Worm (Caenorhabditis elegans) whole organism, young adult: ENCODE data around the gene dnj-22.

Experiments
- B0261.1 ChIP-seq: sonication (generic microtip); optimal IDR thresholded peaks from 2 replicates; lab custom pipeline; 2016; ENCODE audit warnings: mild to moderate bottlenecking, missing genetic modification characterization, moderate library complexity, missing compliant biosample characterization
- C06A6.2 ChIP-seq: fragments of 200-800 bp; sonication (Bioruptor generic); conservative IDR thresholded peaks from 2 replicates; pipeline ENCODE4 v1.3.6; 2022; ENCODE audit warnings: missing genetic modification characterization, missing compliant biosample characterization
- F10E7.11 ChIP-seq: sonication (generic microtip); optimal IDR thresholded peaks from 2 replicates; lab custom pipeline; 2017; ENCODE audit warnings: mild to moderate bottlenecking, missing genetic modification characterization, moderate library complexity, missing compliant biosample characterization
- F23B12.7 ChIP-seq: sonication (generic microtip); optimal IDR thresholded peaks from 2 replicates; lab custom pipeline; 2017; ENCODE audit warnings: missing genetic modification characterization, mild to moderate bottlenecking, missing compliant biosample characterization, antibody characterized with exemption, moderate library complexity; ENCODE audit not compliant: insufficient read depth
- F33H1.4 ChIP-seq: fragments of 200-800 bp; sonication (Bioruptor generic); IDR thresholded peaks from 2 replicates; pipeline ENCODE4 v1.3.6; 2022; ENCODE audit warnings: missing genetic modification reagents, missing genetic modification characterization, missing compliant biosample characterization
- F37B4.10 ChIP-seq: fragments of 200-800 bp; sonication (Bioruptor generic); IDR thresholded peaks from 2 replicates; pipeline ENCODE4 v1.3.6; 2022; ENCODE audit warnings: missing genetic modification characterization, missing compliant biosample characterization
- F39B2.1 ChIP-seq: fragments of 200-800 bp; sonication (Bioruptor generic); IDR thresholded peaks from 2 replicates; pipeline ENCODE4 v1.3.6; 2022; ENCODE audit warnings: missing genetic modification reagents, missing genetic modification characterization, missing compliant biosample characterization
- F55B11.4 ChIP-seq: sonication (generic microtip); optimal IDR thresholded peaks from 2 replicates; lab custom pipeline; 2016; ENCODE audit warnings: missing compliant biosample characterization, missing genetic modification characterization, borderline replicate concordance; ENCODE audit not compliant: insufficient read depth
- F57A8.1 ChIP-seq: fragments of 200-800 bp; sonication (Bioruptor generic); optimal IDR thresholded peaks from 2 replicates; lab custom pipeline; 2018; ENCODE audit warnings: mild to moderate bottlenecking, missing genetic modification characterization, moderate library complexity, missing compliant biosample characterization
- K12H6.12 ChIP-seq: fragments of 200-800 bp; sonication (Bioruptor generic); optimal IDR thresholded peaks from 2 replicates; lab custom pipeline; 2018; ENCODE audit warnings: mild to moderate bottlenecking, missing genetic modification characterization, missing compliant biosample characterization
- T07F8.4 ChIP-seq: sonication (generic microtip); optimal IDR thresholded peaks from 2 replicates; lab custom pipeline; 2016; ENCODE audit warnings: mild to moderate bottlenecking, missing genetic modification characterization, moderate library complexity, missing compliant biosample characterization
- Y79H2A.3 ChIP-seq: fragments of 200-800 bp; sonication (Bioruptor generic); conservative IDR thresholded peaks from 2 replicates; pipeline ENCODE4 v1.3.6; 2022; ENCODE audit warnings: missing genetic modification reagents, missing genetic modification characterization, missing compliant biosample characterization
- Y95B8A.8 ChIP-seq: fragments of 200-800 bp; sonication (Bioruptor generic); IDR thresholded peaks from 2 replicates; pipeline ENCODE4 v1.3.6; 2022; ENCODE audit warnings: missing genetic modification reagents, missing genetic modification characterization, missing compliant biosample characterization
- aptf-2 ChIP-seq: fragments of 200-800 bp; sonication (Bioruptor generic); conservative IDR thresholded peaks from 2 replicates; pipeline ENCODE4 v1.3.6; 2022; ENCODE audit warnings: missing genetic modification reagents, missing genetic modification characterization, missing compliant biosample characterization
- attf-6 ChIP-seq: fragments of 200-800 bp; sonication (Bioruptor generic); IDR thresholded peaks from 2 replicates; pipeline ENCODE4 v1.3.6; 2022; ENCODE audit warnings: missing genetic modification reagents, missing genetic modification characterization, missing compliant biosample characterization
- cebp-1 ChIP-seq, 2 experiments: fragments of 200-800 bp in 1 of 2; sonication (Bioruptor generic) in 1 of 2; sonication (generic microtip) in 1 of 2; IDR thresholded peaks in 1 of 2; optimal IDR thresholded peaks in 1 of 2; 2 replicates each; pipeline versions ENCODE4 v1.3.6 to Lab custom; 2017 to 2022; ENCODE audit warnings: missing compliant biosample characterization in 2 of 2, missing genetic modification characterization in 2 of 2, mild to moderate bottlenecking in 1 of 2, missing genetic modification reagents in 1 of 2, moderate library complexity in 1 of 2
- cebp-2 ChIP-seq: fragments of 200-800 bp; sonication (Bioruptor generic); IDR thresholded peaks from 2 replicates; pipeline ENCODE4 v1.3.6; 2022; ENCODE audit warnings: missing genetic modification characterization, missing compliant biosample characterization
- ceh-100 ChIP-seq: fragments of 200-800 bp; sonication (Bioruptor generic); IDR thresholded peaks from 2 replicates; pipeline ENCODE4 v1.3.6; 2022; ENCODE audit warnings: missing genetic modification reagents, missing genetic modification characterization, missing compliant biosample characterization
- ceh-40 ChIP-seq: fragments of 200-800 bp; sonication (Bioruptor generic); IDR thresholded peaks from 2 replicates; pipeline ENCODE4 v1.3.6; 2022; ENCODE audit warnings: missing genetic modification characterization, missing compliant biosample characterization
- ceh-79 ChIP-seq: sonication (generic microtip); optimal IDR thresholded peaks from 2 replicates; lab custom pipeline; 2017; ENCODE audit warnings: mild to moderate bottlenecking, missing genetic modification characterization, missing compliant biosample characterization
- chd-7 ChIP-seq: sonication (generic microtip); optimal IDR thresholded peaks from 2 replicates; lab custom pipeline; 2016; ENCODE audit warnings: mild to moderate bottlenecking, missing genetic modification characterization, moderate library complexity, missing compliant biosample characterization
- him-1 ChIP-seq: sonication (generic microtip); optimal IDR thresholded peaks from 2 replicates; lab custom pipeline; 2016; ENCODE audit warnings: missing genotype, missing genetic modification reagents, missing genetic modification characterization, missing compliant biosample characterization
- hlh-26 ChIP-seq: fragments of 200-800 bp; sonication (Bioruptor generic); conservative IDR thresholded peaks from 2 replicates; pipeline ENCODE4 v1.3.6; 2022; ENCODE audit warnings: missing genetic modification reagents, missing genetic modification characterization, missing compliant biosample characterization
- hmg-20 ChIP-seq: fragments of 200-800 bp; sonication (Bioruptor generic); IDR thresholded peaks from 2 replicates; pipeline ENCODE4 v1.3.6; 2022; ENCODE audit warnings: missing genetic modification reagents, missing genetic modification characterization, missing compliant biosample characterization
- lin-26 ChIP-seq: fragments of 200-800 bp; sonication (Bioruptor generic); IDR thresholded peaks from 2 replicates; pipeline ENCODE4 v1.3.6; 2022; ENCODE audit warnings: missing genetic modification reagents, missing genetic modification characterization, missing compliant biosample characterization
- madf-6 ChIP-seq: fragments of 200-800 bp; sonication (Bioruptor generic); IDR thresholded peaks from 2 replicates; pipeline ENCODE4 v1.3.6; 2022; ENCODE audit warnings: missing genetic modification reagents, missing genetic modification characterization, missing compliant biosample characterization
- mes-4 ChIP-seq: sonication (generic microtip); optimal IDR thresholded peaks from 2 replicates; lab custom pipeline; 2016; ENCODE audit warnings: missing genotype, missing genetic modification characterization, missing compliant biosample characterization
- mxl-1 ChIP-seq: sonication (generic microtip); optimal IDR thresholded peaks from 2 replicates; lab custom pipeline; 2016; ENCODE audit warnings: missing genetic modification characterization, missing compliant biosample characterization
- nfyb-1 ChIP-seq: fragments of 200-800 bp; sonication (Bioruptor generic); IDR thresholded peaks from 2 replicates; pipeline ENCODE4 v1.3.6; 2022; ENCODE audit warnings: missing genetic modification reagents, missing genetic modification characterization, missing compliant biosample characterization
- nhr-120 ChIP-seq: fragments of 200-800 bp; sonication (Bioruptor generic); IDR thresholded peaks from 2 replicates; pipeline ENCODE4 v1.3.6; 2022; ENCODE audit warnings: missing genetic modification characterization, missing compliant biosample characterization
- nhr-27 ChIP-seq: fragments of 200-800 bp; sonication (Bioruptor generic); optimal IDR thresholded peaks from 2 replicates; lab custom pipeline; 2018; ENCODE audit warnings: mild to moderate bottlenecking, missing genetic modification characterization, moderate library complexity, missing compliant biosample characterization
- nhr-80 ChIP-seq: sonication (generic microtip); optimal IDR thresholded peaks from 2 replicates; lab custom pipeline; 2016; ENCODE audit warnings: missing genetic modification characterization, missing compliant biosample characterization
- nhr-90 ChIP-seq: sonication (generic microtip); optimal IDR thresholded peaks from 2 replicates; lab custom pipeline; 2016; ENCODE audit warnings: missing genotype, mild to moderate bottlenecking, missing genetic modification characterization, missing compliant biosample characterization
- rcor-1 ChIP-seq: fragments of 200-800 bp; sonication (Bioruptor generic); IDR thresholded peaks from 2 replicates; pipeline ENCODE4 v1.3.6; 2022; ENCODE audit warnings: missing genetic modification reagents, missing genetic modification characterization, missing compliant biosample characterization
- sdz-38 ChIP-seq: sonication (generic microtip); optimal IDR thresholded peaks from 2 replicates; lab custom pipeline; 2016; ENCODE audit warnings: missing genotype, missing genetic modification characterization, missing compliant biosample characterization
- sea-2 ChIP-seq: fragments of 200-800 bp; sonication (Bioruptor generic); IDR thresholded peaks from 2 replicates; pipeline ENCODE4 v1.3.6; 2022; ENCODE audit warnings: missing genetic modification characterization, missing compliant biosample characterization
- snpc-1.1 ChIP-seq: sonication (generic microtip); optimal IDR thresholded peaks from 2 replicates; lab custom pipeline; 2017; ENCODE audit warnings: missing genetic modification characterization, mild to moderate bottlenecking, missing compliant biosample characterization, antibody characterized with exemption, moderate library complexity, missing genotype, missing genetic modification reagents; ENCODE audit not compliant: insufficient read depth
- tbp1 ChIP-seq: fragments of 200-800 bp; sonication (Bioruptor generic); optimal IDR thresholded peaks from 2 replicates; lab custom pipeline; 2018; ENCODE audit warnings: mild to moderate bottlenecking, missing genetic modification characterization, missing compliant biosample characterization
- tbx-9 ChIP-seq: sonication (generic microtip); optimal IDR thresholded peaks from 2 replicates; lab custom pipeline; 2016; ENCODE audit warnings: borderline replicate concordance, missing genetic modification characterization, inconsistent platforms, missing compliant biosample characterization
- tlf-1 ChIP-seq: fragments of 200-800 bp; sonication (Bioruptor generic); optimal IDR thresholded peaks from 2 replicates; lab custom pipeline; 2018; ENCODE audit warnings: mild to moderate bottlenecking, missing genetic modification characterization, missing compliant biosample characterization
- unc-130 ChIP-seq: sonication (generic microtip); optimal IDR thresholded peaks from 2 replicates; lab custom pipeline; 2016; ENCODE audit warnings: missing genetic modification reagents, missing genetic modification characterization, missing compliant biosample characterization
- unc-62 ChIP-seq: fragments of 150-350 bp; optimal IDR thresholded peaks from 2 replicates; lab custom pipeline; 2014; ENCODE audit warnings: missing biosample characterization, missing genetic modification reagents, missing genetic modification characterization
- zfh-2 ChIP-seq: fragments of 200-800 bp; sonication (Bioruptor generic); conservative IDR thresholded peaks from 2 replicates; pipeline ENCODE4 v1.3.6; 2022; ENCODE audit warnings: missing genetic modification reagents, missing genetic modification characterization, missing compliant biosample characterization
- ztf-22 ChIP-seq: fragments of 200-800 bp; sonication (Bioruptor generic); optimal IDR thresholded peaks from 2 replicates; lab custom pipeline; 2018; ENCODE audit warnings: mild to moderate bottlenecking, missing genetic modification characterization, moderate library complexity, missing compliant biosample characterization
- ztf-25 ChIP-seq: fragments of 200-800 bp; sonication (Bioruptor generic); IDR thresholded peaks from 2 replicates; pipeline ENCODE4 v1.3.6; 2022; ENCODE audit warnings: missing genetic modification reagents, missing genetic modification characterization, missing compliant biosample characterization
- ztf-3 ChIP-seq: fragments of 200-800 bp; sonication (Bioruptor generic); optimal IDR thresholded peaks from 2 replicates; lab custom pipeline; 2018; ENCODE audit warnings: mild to moderate bottlenecking, missing genetic modification characterization, missing compliant biosample characterization
- ztf-6 ChIP-seq: fragments of 200-800 bp; sonication (Bioruptor generic); IDR thresholded peaks from 2 replicates; pipeline ENCODE4 v1.3.6; 2022; ENCODE audit warnings: missing genetic modification reagents, missing genetic modification characterization, missing compliant biosample characterization

dnj-22 gene

ce11 chrV:8499407-8499806 lies 37.5 kb upstream of the dnj-22 start (continued):
- no peak for TF ChIP-seq cebp-1 (GFP tag; IDR thresholded peaks at IDR 0.05; lab: Robert Waterston, UW)
- TF ChIP-seq cebp-1 (tag; optimal IDR thresholded peaks at IDR 0.05; lab: Kevin White, UChicago) = peak; percentile 30
- peak; percentile 97 for TF ChIP-seq lin-26 (GFP tag; lab: Robert Waterston, UW)
- TF ChIP-seq K12H6.12 (tag; lab: Kevin White, UChicago) = no peak
- peak; percentile 55; the same call in 1 of the 2 replicates for TF ChIP-seq F39B2.1 (GFP tag; lab: Robert Waterston, UW)
- no peak for TF ChIP-seq hmg-20 (GFP tag; lab: Robert Waterston, UW)
- 0 out of 2 replicates have a peak, but pooled peaks have one; percentile 59 for TF ChIP-seq ztf-25 (GFP tag; lab: Robert Waterston, UW)
- TF ChIP-seq aptf-2 = no peak
- 0 out of 2 replicates have a peak, but pooled peaks have one; percentile 13 for TF ChIP-seq F33H1.4 (GFP tag; lab: Robert Waterston, UW)
- TF ChIP-seq F55B11.4 (tag; lab: Kevin White, UChicago) = no peak
- TF ChIP-seq nfyb-1 (GFP tag; lab: Robert Waterston, UW) = no peak
- TF ChIP-seq nhr-90 (tag; lab: Kevin White, UChicago) = peak; percentile 71
- peak; percentile 75 for TF ChIP-seq him-1 (tag; lab: Kevin White, UChicago)
- TF ChIP-seq F23B12.7 = no peak
- TF ChIP-seq F57A8.1 (GFP tag; lab: Kevin White, UChicago) = no peak
- no peak for TF ChIP-seq nhr-120
- no peak for TF ChIP-seq ztf-6 (GFP tag; lab: Robert Waterston, UW)
- 0 out of 2 replicates have a peak, but pooled peaks have one; percentile 40 for TF ChIP-seq Y95B8A.8 (GFP tag; lab: Robert Waterston, UW)
- no peak for TF ChIP-seq Y79H2A.3
- no peak for TF ChIP-seq attf-6 (GFP tag; lab: Robert Waterston, UW)
- no peak for TF ChIP-seq cebp-2 (GFP tag; lab: Robert Waterston, UW)
- TF ChIP-seq sea-2 (GFP tag; lab: Robert Waterston, UW) = no peak
- TF ChIP-seq sdz-38 (tag; lab: Kevin White, UChicago) = no peak
- no peak for TF ChIP-seq chd-7 (tag; lab: Kevin White, UChicago)
- no peak for TF ChIP-seq F37B4.10
- TF ChIP-seq C06A6.2 (GFP tag; lab: Robert Waterston, UW) = no peak
- no peak for TF ChIP-seq ceh-79 (tag; lab: Kevin White, UChicago)
- no peak for TF ChIP-seq tbx-9
- TF ChIP-seq unc-62 (GFP tag; lab: Kevin White, UChicago) = no peak
- no peak for TF ChIP-seq ztf-3 (GFP tag; lab: Kevin White, UChicago)

ce11 chrV:8495965-8496364 lies 34.0 kb upstream of the dnj-22 start:
- peak; percentile 13 for TF ChIP-seq nhr-27 (tag; lab: Kevin White, UChicago)
- no peak for TF ChIP-seq nhr-120
- TF ChIP-seq attf-6 (GFP tag; lab: Robert Waterston, UW) = 0 out of 2 replicates have a peak, but pooled peaks have one; percentile 47
- no peak for TF ChIP-seq sea-2 (GFP tag; lab: Robert Waterston, UW)
- TF ChIP-seq zfh-2 = no peak
- TF ChIP-seq rcor-1 (GFP tag; lab: Robert Waterston, UW) = no peak
- no peak for TF ChIP-seq ceh-100 (GFP tag; lab: Robert Waterston, UW)
- no peak for TF ChIP-seq F57A8.1 (GFP tag; lab: Kevin White, UChicago)
- peak; percentile 93 for TF ChIP-seq tbp1 (GFP tag; lab: Kevin White, UChicago)
- TF ChIP-seq snpc-1.1 (tag; lab: Kevin White, UChicago) = peak; percentile 68
- TF ChIP-seq mes-4 (tag; lab: Kevin White, UChicago) = no peak
- no peak for TF ChIP-seq nhr-80 (tag; lab: Kevin White, UChicago)
- peak; percentile 13; the same call in 1 of the 2 replicates for TF ChIP-seq madf-6
- no peak for TF ChIP-seq hlh-26 (GFP tag; lab: Robert Waterston, UW)
- TF ChIP-seq B0261.1 (tag; lab: Kevin White, UChicago) = peak; percentile 89
- no peak for TF ChIP-seq cebp-1 (GFP tag; IDR thresholded peaks at IDR 0.05; lab: Robert Waterston, UW)
- TF ChIP-seq cebp-1 (tag; optimal IDR thresholded peaks at IDR 0.05; lab: Kevin White, UChicago) = peak; percentile 47
- no peak for TF ChIP-seq unc-130 (GFP tag; lab: Kevin White, UChicago)
- TF ChIP-seq mxl-1 = peak; percentile 49
- TF ChIP-seq tlf-1 (GFP tag; lab: Kevin White, UChicago) = no peak
- TF ChIP-seq F23B12.7 = peak; percentile 58
- TF ChIP-seq F10E7.11 (tag; lab: Kevin White, UChicago) = no peak
- TF ChIP-seq ztf-22 (GFP tag; lab: Kevin White, UChicago) = no peak
- peak; percentile 35 for TF ChIP-seq T07F8.4 (tag; lab: Kevin White, UChicago)
- peak; percentile 63; the same call in 1 of the 2 replicates for TF ChIP-seq ceh-40 (GFP tag; lab: Robert Waterston, UW)
